Fruit fly (Drosophila melanogaster): Measurements from ENCODE around the gene Uxs.

Gene Uxs

dm6 chr3L:8180464-8181137, at the start of gene Uxs, which contains the start of gene mthl7 (continued):
- TF ChIP-seq Dbx (GFP tag; IDR thresholded peaks at IDR 0.05) (no peak), Chrac-16 (GFP tag; optimal IDR thresholded peaks at IDR 0.05) (no peak), ham (GFP tag; IDR thresholded peaks at IDR 0.05) (no peak), CG10267 (tag; optimal IDR thresholded peaks at IDR 0.05) (no peak), aop (GFP tag; IDR thresholded peaks at IDR 0.05) (no peak), peb (GFP tag; IDR thresholded peaks at IDR 0.05) (no peak), bcd (GFP tag; optimal IDR thresholded peaks at IDR 0.05) (no peak), HHEX (GFP tag; optimal IDR thresholded peaks at IDR 0.05) (no peak), CG2116 (GFP tag; optimal IDR thresholded peaks at IDR 0.05) (peak; percentile 25), CG5245 (GFP tag; optimal IDR thresholded peaks at IDR 0.05) (no peak), Side (GFP tag; optimal IDR thresholded peaks at IDR 0.05) (no peak), CG8944 (GFP tag; optimal IDR thresholded peaks at IDR 0.05) (no peak), amos (GFP tag; IDR thresholded peaks at IDR 0.05; ENCODE audit: partially characterized antibody) (peak; percentile 30; the same call in 1 of the 2 replicates), Ptx1 (GFP tag; IDR thresholded peaks at IDR 0.05) (no peak), CG15479 (GFP tag; optimal IDR thresholded peaks at IDR 0.05) (no peak), maf-S (GFP tag; optimal IDR thresholded peaks at IDR 0.05) (no peak), lola (GFP tag; optimal IDR thresholded peaks at IDR 0.05) (no peak), CG9797 (GFP tag; optimal IDR thresholded peaks at IDR 0.05) (peak; percentile 42), Bdp1 (GFP tag; optimal IDR thresholded peaks at IDR 0.05) (no peak), CG7357 (GFP tag; IDR thresholded peaks at IDR 0.05) (no peak), CG10321 (GFP tag; IDR thresholded peaks at IDR 0.05) (no peak), Sry-δ (GFP tag; optimal IDR thresholded peaks at IDR 0.05) (peak; percentile 24), Optix (GFP tag; IDR thresholded peaks at IDR 0.05) (no peak), CG2875 (GFP tag; optimal IDR thresholded peaks at IDR 0.05) (no peak), btn (GFP tag; optimal IDR thresholded peaks at IDR 0.05) (no peak), abd-A (tag; optimal IDR thresholded peaks at IDR 0.05) (no peak), CG12155 (GFP tag; optimal IDR thresholded peaks at IDR 0.05) (no peak), Nf-YA (GFP tag; IDR thresholded peaks at IDR 0.05) (no peak), CG12104 (GFP tag; optimal IDR thresholded peaks at IDR 0.05) (no peak), Fer1 (GFP tag; optimal IDR thresholded peaks at IDR 0.05) (no peak), Jarid2 (GFP tag; optimal IDR thresholded peaks at IDR 0.05) (no peak), shn (GFP tag; optimal IDR thresholded peaks at IDR 0.05) (no peak), CG12659 (GFP tag; optimal IDR thresholded peaks at IDR 0.05) (peak; percentile 1), CG10147 (GFP tag; optimal IDR thresholded peaks at IDR 0.05) (no peak), hb (GFP tag; IDR thresholded peaks at IDR 0.05; ENCODE audit: partially characterized antibody) (no peak), CG13287 (GFP tag; IDR thresholded peaks at IDR 0.05; ENCODE audit: partially characterized antibody) (peak; percentile 67), CG12219 (GFP tag; optimal IDR thresholded peaks at IDR 0.05) (no peak), CG14710 (tag; optimal IDR thresholded peaks at IDR 0.05) (peak; percentile 4), Hr3 (GFP tag; optimal IDR thresholded peaks at IDR 0.05) (no peak), CG31224 (GFP tag; IDR thresholded peaks at IDR 0.05) (no peak), da (GFP tag; optimal IDR thresholded peaks at IDR 0.05) (no peak), stwl (tag; optimal IDR thresholded peaks at IDR 0.05) (peak; percentile 4), CG8281 (tag; optimal IDR thresholded peaks at IDR 0.05) (no peak), cas (GFP tag; IDR thresholded peaks at IDR 0.05) (no peak), scrt (GFP tag; optimal IDR thresholded peaks at IDR 0.05) (no peak), Dip2 (GFP tag; IDR thresholded peaks at IDR 0.05) (no peak), CG10209 (GFP tag; optimal IDR thresholded peaks at IDR 0.05) (no peak), Dll (GFP tag; IDR thresholded peaks at IDR 0.05; ENCODE audit: partially characterized antibody) (peak; percentile 56; the same call in 1 of the 4 replicates), HLH4C (GFP tag; IDR thresholded peaks at IDR 0.05; ENCODE audit: partially characterized antibody) (no peak; the same call in 2 of the 3 replicates), CG13296 (GFP tag; optimal IDR thresholded peaks at IDR 0.05) (no peak)

All from whole organism, embryonic.